Fruit fly (Drosophila melanogaster) whole organism, prepupa: Measurements from ENCODE around the gene sls.

Source experiments
- Blimp-1 ChIP-seq: fragments of 200-800 bp; sonication (Bioruptor generic); optimal IDR thresholded peaks from 3 replicates; lab custom pipeline; 2017; ENCODE audit warnings: missing biosample characterization, missing genetic modification characterization, mild to moderate bottlenecking, moderate library complexity, missing genetic modification reagents
- CG10631 ChIP-seq: fragments of 200-800 bp; sonication (Bioruptor generic); optimal IDR thresholded peaks from 2 replicates; lab custom pipeline; 2016; ENCODE audit warnings: missing biosample characterization, missing genetic modification characterization
- CG11294 ChIP-seq: fragments of 200-800 bp; sonication (Bioruptor generic); IDR thresholded peaks from 2 replicates; pipeline ENCODE4 v1.3.6; 2022; ENCODE audit warnings: missing biosample characterization, missing genetic modification characterization
- CG11902 ChIP-seq: fragments of 200-800 bp; sonication (Bioruptor generic); optimal IDR thresholded peaks from 3 replicates; lab custom pipeline; 2016; ENCODE audit warnings: missing biosample characterization, missing genetic modification characterization
- CG15336 ChIP-seq: fragments of 200-800 bp; sonication (Bioruptor generic); IDR thresholded peaks from 2 replicates; pipeline ENCODE4 v1.3.6; 2022; ENCODE audit warnings: missing biosample characterization, missing genetic modification characterization
- CG1621 ChIP-seq: fragments of 200-800 bp; sonication (Bioruptor generic); optimal IDR thresholded peaks from 3 replicates; lab custom pipeline; 2018; ENCODE audit warnings: missing biosample characterization, mild to moderate bottlenecking, missing genetic modification characterization
- CG16779 ChIP-seq: fragments of 200-800 bp; sonication (Bioruptor generic); optimal IDR thresholded peaks from 3 replicates; lab custom pipeline; 2017; ENCODE audit warnings: missing biosample characterization, mild to moderate bottlenecking, missing genetic modification characterization
- CG31627 ChIP-seq: fragments of 200-800 bp; sonication (Bioruptor generic); optimal IDR thresholded peaks from 3 replicates; lab custom pipeline; 2016; ENCODE audit warnings: missing biosample characterization, missing genetic modification characterization
- CG32006 ChIP-seq: fragments of 200-800 bp; sonication (Bioruptor generic); optimal IDR thresholded peaks from 3 replicates; lab custom pipeline; 2017; ENCODE audit warnings: missing biosample characterization, mild to moderate bottlenecking, missing genetic modification characterization
- CG3919 ChIP-seq: fragments of 200-800 bp; sonication (Bioruptor generic); optimal IDR thresholded peaks from 3 replicates; lab custom pipeline; 2016; ENCODE audit warnings: missing biosample characterization, missing genetic modification characterization
- CG4318 ChIP-seq: fragments of 200-800 bp; sonication (Bioruptor generic); optimal IDR thresholded peaks from 3 replicates; lab custom pipeline; 2017; ENCODE audit warnings: missing biosample characterization, mild to moderate bottlenecking, missing genetic modification characterization
- CG6163 ChIP-seq: fragments of 200-800 bp; sonication (Bioruptor generic); IDR thresholded peaks from 3 replicates; pipeline ENCODE4 v1.3.6; 2022; ENCODE audit warnings: missing biosample characterization, missing genetic modification characterization
- CG6276 ChIP-seq: fragments of 200-800 bp; sonication (Bioruptor generic); optimal IDR thresholded peaks from 2 replicates; lab custom pipeline; 2017; ENCODE audit warnings: missing biosample characterization, mild to moderate bottlenecking, missing genetic modification characterization
- CG6792 ChIP-seq: fragments of 200-800 bp; sonication (Bioruptor generic); optimal IDR thresholded peaks from 3 replicates; lab custom pipeline; 2016; ENCODE audit warnings: missing biosample characterization, missing genetic modification characterization
- CG6808 ChIP-seq: fragments of 200-800 bp; sonication (Bioruptor generic); optimal IDR thresholded peaks from 3 replicates; lab custom pipeline; 2017; ENCODE audit warnings: missing biosample characterization, missing genetic modification characterization, mild to moderate bottlenecking, moderate library complexity, missing genetic modification reagents
- CG6854 ChIP-seq: fragments of 200-800 bp; sonication (Bioruptor generic); optimal IDR thresholded peaks from 2 replicates; lab custom pipeline; 2017; ENCODE audit warnings: missing biosample characterization, mild to moderate bottlenecking, missing genetic modification characterization
- CG7368 ChIP-seq: fragments of 200-800 bp; sonication (Bioruptor generic); optimal IDR thresholded peaks from 3 replicates; lab custom pipeline; 2016; ENCODE audit warnings: missing biosample characterization, missing genetic modification characterization
- CG8119 ChIP-seq: fragments of 200-800 bp; sonication (Bioruptor generic); IDR thresholded peaks from 3 replicates; pipeline ENCODE4 v1.3.6; 2022; ENCODE audit warnings: missing biosample characterization, missing genetic modification characterization
- CG8319 ChIP-seq: fragments of 200-800 bp; sonication (Bioruptor generic); optimal IDR thresholded peaks from 3 replicates; lab custom pipeline; 2016; ENCODE audit warnings: missing biosample characterization, missing genetic modification characterization
- CG8632 ChIP-seq: fragments of 200-800 bp; sonication (Bioruptor generic); optimal IDR thresholded peaks from 3 replicates; lab custom pipeline; 2016; ENCODE audit warnings: missing biosample characterization, missing genetic modification characterization
- Eip75B ChIP-seq: fragments of 200-800 bp; sonication (Bioruptor generic); optimal IDR thresholded peaks from 3 replicates; lab custom pipeline; 2016; ENCODE audit warnings: missing biosample characterization, missing genetic modification characterization
- Eip93F ChIP-seq: fragments of 200-800 bp; sonication (Bioruptor generic); optimal IDR thresholded peaks from 2 replicates; lab custom pipeline; 2016; ENCODE audit warnings: missing biosample characterization, mild to moderate bottlenecking, missing genetic modification characterization
- Ets96B ChIP-seq: fragments of 200-800 bp; optimal IDR thresholded peaks from 2 replicates; lab custom pipeline; 2019; ENCODE audit warnings: missing biosample characterization, mild to moderate bottlenecking, missing genetic modification characterization, moderate library complexity
- Gug ChIP-seq: fragments of 200-800 bp; sonication (Bioruptor generic); IDR thresholded peaks from 2 replicates; pipeline ENCODE4 v1.3.6; 2022; ENCODE audit warnings: missing biosample characterization, missing genetic modification characterization
- Hr38 ChIP-seq: sonication (Bioruptor generic); optimal IDR thresholded peaks from 2 replicates; lab custom pipeline; 2016; ENCODE audit warnings: missing biosample characterization, missing genetic modification characterization
- Hr39 ChIP-seq: fragments of 200-800 bp; sonication (Bioruptor generic); optimal IDR thresholded peaks from 2 replicates; lab custom pipeline; 2016; ENCODE audit warnings: missing biosample characterization, missing genetic modification characterization
- Lpt ChIP-seq: fragments of 200-800 bp; sonication (Bioruptor generic); optimal IDR thresholded peaks from 3 replicates; lab custom pipeline; 2016; ENCODE audit warnings: missing biosample characterization, missing genetic modification characterization
- Met ChIP-seq: fragments of 200-800 bp; sonication (Bioruptor generic); optimal IDR thresholded peaks from 3 replicates; lab custom pipeline; 2016; ENCODE audit warnings: missing biosample characterization, missing genetic modification characterization
- Sox102F ChIP-seq: fragments of 200-800 bp; sonication (Bioruptor generic); optimal IDR thresholded peaks from 2 replicates; lab custom pipeline; 2016; ENCODE audit warnings: missing biosample characterization, mild to moderate bottlenecking, missing genetic modification characterization
- Sox15 ChIP-seq: fragments of 200-800 bp; sonication (Bioruptor generic); optimal IDR thresholded peaks from 3 replicates; lab custom pipeline; 2016; ENCODE audit warnings: missing biosample characterization, missing genetic modification characterization
- achi ChIP-seq: fragments of 200-800 bp; sonication (Bioruptor generic); optimal IDR thresholded peaks from 3 replicates; lab custom pipeline; 2016; ENCODE audit warnings: missing biosample characterization, missing genetic modification characterization
- acj6 ChIP-seq: fragments of 200-800 bp; sonication (Bioruptor generic); optimal IDR thresholded peaks from 3 replicates; lab custom pipeline; 2016; ENCODE audit warnings: missing biosample characterization, missing genetic modification characterization
- cyc ChIP-seq: fragments of 200-800 bp; sonication (Bioruptor generic); optimal IDR thresholded peaks from 3 replicates; lab custom pipeline; 2016; ENCODE audit warnings: missing biosample characterization, missing genetic modification characterization
- dac ChIP-seq: fragments of 200-800 bp; sonication (Bioruptor generic); optimal IDR thresholded peaks from 2 replicates; lab custom pipeline; 2017; ENCODE audit warnings: missing biosample characterization, mild to moderate bottlenecking, missing genetic modification characterization
- dsx ChIP-seq: fragments of 200-800 bp; optimal IDR thresholded peaks from 3 replicates; lab custom pipeline; 2019; ENCODE audit warnings: missing biosample characterization, mild to moderate bottlenecking, missing genetic modification characterization, moderate library complexity; ENCODE audit not compliant: poor library complexity, severe bottlenecking
- eg ChIP-seq: fragments of 200-800 bp; sonication (Bioruptor generic); IDR thresholded peaks from 3 replicates; pipeline ENCODE4 v1.3.6; 2022; ENCODE audit warnings: missing biosample characterization, missing genetic modification characterization
- esn ChIP-seq: fragments of 200-800 bp; sonication (Bioruptor generic); optimal IDR thresholded peaks from 2 replicates; lab custom pipeline; 2016; ENCODE audit warnings: missing biosample characterization, mild to moderate bottlenecking, missing genetic modification characterization, moderate library complexity
- fd59A ChIP-seq: fragments of 200-800 bp; sonication (Bioruptor generic); optimal IDR thresholded peaks from 2 replicates; lab custom pipeline; 2017; ENCODE audit warnings: missing biosample characterization, mild to moderate bottlenecking, missing genetic modification characterization, missing genetic modification reagents
- lz ChIP-seq: fragments of 200-800 bp; sonication (Bioruptor generic); optimal IDR thresholded peaks from 3 replicates; lab custom pipeline; 2016; ENCODE audit warnings: missing biosample characterization, missing genetic modification characterization
- net ChIP-seq: fragments of 200-800 bp; sonication (Bioruptor generic); optimal IDR thresholded peaks from 3 replicates; lab custom pipeline; 2016; ENCODE audit warnings: missing biosample characterization, missing genetic modification characterization
- pdm3 ChIP-seq: fragments of 200-800 bp; sonication (Bioruptor generic); optimal IDR thresholded peaks from 3 replicates; lab custom pipeline; 2016; ENCODE audit warnings: missing biosample characterization, missing genetic modification characterization
- spab ChIP-seq: fragments of 200-800 bp; sonication (Bioruptor generic); optimal IDR thresholded peaks from 2 replicates; lab custom pipeline; 2017; ENCODE audit warnings: missing biosample characterization, mild to moderate bottlenecking, missing genetic modification characterization, missing genetic modification reagents
- ss ChIP-seq, 2 experiments: fragments of 200-800 bp; sonication (Bioruptor generic); optimal IDR thresholded peaks; 2 replicates in 1 of 2; 3 replicates in 1 of 2; lab custom pipeline; 2017 to 2018; ENCODE audit warnings: mild to moderate bottlenecking in 2 of 2, missing biosample characterization in 2 of 2, missing genetic modification characterization in 2 of 2, moderate library complexity in 1 of 2
- svp ChIP-seq: fragments of 200-800 bp; sonication (Bioruptor generic); peaks from one replicate; lab custom pipeline; 2016; ENCODE audit warnings: missing biosample characterization, missing genetic modification characterization
- topi ChIP-seq: fragments of 200-800 bp; sonication (Bioruptor generic); optimal IDR thresholded peaks from 3 replicates; lab custom pipeline; 2016; ENCODE audit warnings: missing biosample characterization, missing genetic modification characterization
- vri ChIP-seq: fragments of 200-800 bp; sonication (Bioruptor generic); optimal IDR thresholded peaks from 3 replicates; lab custom pipeline; 2016; ENCODE audit warnings: missing biosample characterization, mild to moderate bottlenecking, missing genetic modification characterization

The sls gene

DNA sequence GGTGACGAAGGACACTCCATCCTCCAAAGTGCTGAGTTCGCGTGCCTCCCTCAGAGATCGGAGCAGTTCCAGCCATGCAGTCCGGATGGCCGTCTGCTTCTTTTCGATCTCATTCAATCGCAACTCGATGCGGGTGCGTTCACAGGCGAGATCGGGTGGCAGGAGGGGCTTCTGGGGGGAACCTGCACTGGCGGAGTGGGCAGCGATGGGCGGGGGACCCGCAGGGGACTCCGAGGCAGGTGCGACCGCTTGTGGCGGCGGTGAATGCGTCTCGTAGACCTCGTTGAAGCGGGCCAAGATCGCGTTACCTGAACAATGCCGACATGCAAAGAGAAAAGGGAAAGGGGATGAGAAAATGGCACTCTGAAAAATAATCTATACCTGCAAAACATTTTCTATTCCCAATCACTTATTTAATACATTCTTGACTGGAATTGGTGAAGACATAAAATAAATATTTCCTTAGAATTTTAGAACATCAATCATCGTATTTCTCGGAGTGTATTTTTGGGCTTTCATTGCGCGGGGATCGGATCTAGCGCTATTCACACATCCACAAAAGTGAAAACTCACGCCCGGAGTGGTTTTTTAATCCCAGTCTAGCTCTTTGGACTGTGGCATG lies 43.4 kb upstream of the sls start (continued):
- TF ChIP-seq CG6276 (GFP tag; lab: Kevin White, UChicago) (no peak), net (GFP tag; lab: Kevin White, UChicago) (peak; percentile 3), cyc (GFP tag; lab: Kevin White, UChicago) (no peak), Met (peak; percentile 8), dac (peak; percentile 32), eg (GFP tag; lab: Robert Waterston, UW) (peak; percentile 69), CG1621 (tag; lab: Kevin White, UChicago) (no peak), Ets96B (no peak), CG11294 (no peak), CG16779 (tag; lab: Kevin White, UChicago) (no peak), Gug (0 out of 2 replicates have a peak, but pooled peaks have one; percentile 22), topi (GFP tag; lab: Kevin White, UChicago) (peak; percentile 13), CG6792 (peak; percentile 3), CG3919 (GFP tag; lab: Kevin White, UChicago) (peak; percentile 22), Lpt (GFP tag; lab: Kevin White, UChicago) (no peak), CG10631 (GFP tag; lab: Kevin White, UChicago) (peak; percentile 20), svp (GFP tag; lab: Kevin White, UChicago) (peak; percentile 55), Hr39 (peak; percentile 21)

DNA sequence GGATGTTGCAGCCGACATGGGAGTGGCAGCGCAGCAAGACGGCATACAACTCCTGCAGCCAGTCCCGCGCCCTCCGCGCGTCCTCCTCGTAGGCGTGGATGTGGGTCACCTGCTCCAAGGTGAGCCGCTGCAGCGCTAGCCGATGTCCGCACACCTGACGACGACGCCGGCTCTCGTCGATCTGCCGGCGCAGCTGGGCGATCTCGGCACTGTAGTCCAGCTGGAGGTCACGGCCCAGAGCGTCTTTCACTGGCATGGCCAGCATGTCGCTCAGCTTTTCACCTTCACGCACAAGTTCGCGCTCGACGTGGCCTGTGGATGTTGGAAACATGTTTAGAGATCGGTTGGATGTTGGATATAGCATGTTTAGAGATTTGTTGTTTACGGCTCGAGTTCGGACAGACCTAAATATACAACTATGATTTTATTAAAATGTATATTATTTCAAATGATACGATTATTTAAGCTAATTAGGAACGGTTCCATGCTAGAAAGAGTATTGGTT lies 42.1 kb upstream of the sls start:
- TF ChIP-seq Eip75B (GFP tag; lab: Kevin White, UChicago) = peak; percentile 34
- TF ChIP-seq Sox15 (GFP tag; lab: Kevin White, UChicago) = no peak
- TF ChIP-seq eg (GFP tag; lab: Robert Waterston, UW) = 0 out of 3 replicates have a peak, but pooled peaks have one; percentile 54
- no peak for TF ChIP-seq Sox102F
- TF ChIP-seq, all 60 proteins: peak for 2

DNA sequence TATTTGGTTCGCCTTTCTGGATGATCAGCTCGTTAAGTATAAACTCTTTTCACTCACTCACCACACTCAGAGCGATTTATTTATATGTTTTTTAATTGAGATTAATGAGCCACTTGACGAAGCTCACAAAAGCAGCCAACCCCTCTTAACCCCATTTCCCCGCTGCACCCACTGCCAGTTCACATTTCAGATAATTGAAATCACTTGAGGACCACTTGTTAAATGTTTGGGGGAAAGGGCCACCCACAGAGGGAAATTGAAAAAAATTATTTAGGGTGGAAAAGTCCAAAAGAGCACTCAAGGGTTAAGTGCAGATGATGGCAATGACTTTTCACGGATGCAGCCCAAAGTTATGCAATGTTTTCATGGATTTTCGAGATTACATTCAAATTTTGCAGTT lies 37.3 kb upstream of the sls start:
- TF ChIP-seq CG11902 (GFP tag; lab: Kevin White, UChicago) (peak; percentile 3), Blimp-1 (GFP tag; lab: Kevin White, UChicago) (no peak), dac (no peak), CG6808 (GFP tag; lab: Kevin White, UChicago) (no peak), Hr38 (GFP tag; lab: Kevin White, UChicago) (no peak), cyc (GFP tag; lab: Kevin White, UChicago) (peak; percentile 31), Hr39 (peak; percentile 55), fd59A (GFP tag; lab: Kevin White, UChicago) (no peak), Ets96B (peak; percentile 19), CG8119 (GFP tag; lab: Robert Waterston, UW) (no peak), Sox15 (GFP tag; lab: Kevin White, UChicago) (peak; percentile 25), eg (GFP tag; lab: Robert Waterston, UW) (no peak), esn (GFP tag; lab: Kevin White, UChicago) (peak; percentile 53), CG4318 (GFP tag; lab: Kevin White, UChicago) (no peak), CG6163 (GFP tag; lab: Robert Waterston, UW) (peak; percentile 62), vri (GFP tag; lab: Kevin White, UChicago) (peak; percentile 4), topi (GFP tag; lab: Kevin White, UChicago) (peak; percentile 47), dsx (GFP tag; lab: Kevin White, UChicago) (peak; percentile 25), Gug (no peak), Lpt (GFP tag; lab: Kevin White, UChicago) (peak; percentile 14), Sox102F (peak; percentile 59), CG7368 (GFP tag; lab: Kevin White, UChicago) (peak; percentile 42), lz (GFP tag; lab: Kevin White, UChicago) (peak; percentile 25), ss (GFP tag; optimal IDR thresholded peaks at IDR 0.05; lab: Kevin White, UChicago) (no peak), spab (GFP tag; lab: Kevin White, UChicago) (no peak), CG8632 (no peak), CG15336 (GFP tag; lab: Robert Waterston, UW) (peak; percentile 50), Eip93F (GFP tag; lab: Kevin White, UChicago) (no peak), CG8319 (GFP tag; lab: Kevin White, UChicago) (no peak), Met (peak; percentile 57), achi (GFP tag; lab: Kevin White, UChicago) (peak; percentile 23), CG31627 (GFP tag; lab: Kevin White, UChicago) (peak; percentile 55), acj6 (peak; percentile 64), CG6854 (GFP tag; lab: Kevin White, UChicago) (no peak), CG32006 (GFP tag; lab: Kevin White, UChicago) (peak; percentile 54), pdm3 (GFP tag; lab: Kevin White, UChicago) (peak; percentile 71)
